Fruit fly (Drosophila melanogaster) whole organism, embryonic: ENCODE data around the gene AANATL7.

ENCODE experiments used
- Ada2b ChIP-seq: fragments of 200-800 bp; sonication (Bioruptor generic); IDR thresholded peaks from 2 replicates; pipeline ENCODE4 v1.3.6; 2022; ENCODE audit warnings: missing biosample characterization, missing genetic modification characterization
- Atf-2 ChIP-seq: fragments of 200-800 bp; sonication (Bioruptor generic); optimal IDR thresholded peaks from 2 replicates; lab custom pipeline; 2016; ENCODE audit warnings: missing biosample characterization, missing genetic modification characterization
- Bdp1 ChIP-seq: fragments of 200-800 bp; sonication (Bioruptor generic); optimal IDR thresholded peaks from 3 replicates; lab custom pipeline; 2016; ENCODE audit warnings: missing biosample characterization, missing genetic modification characterization
- Blimp-1 ChIP-seq: fragments of 200-800 bp; sonication (Bioruptor generic); optimal IDR thresholded peaks from 3 replicates; lab custom pipeline; 2018; ENCODE audit warnings: missing biosample characterization, missing genetic modification characterization, mild to moderate bottlenecking, moderate library complexity, missing genetic modification reagents
- CG10431 ChIP-seq: fragments of 200-800 bp; sonication (Bioruptor generic); optimal IDR thresholded peaks from 3 replicates; lab custom pipeline; 2018; ENCODE audit warnings: missing biosample characterization, mild to moderate bottlenecking, missing genetic modification characterization
- CG11456 ChIP-seq: fragments of 200-800 bp; sonication (Bioruptor generic); IDR thresholded peaks from 3 replicates; pipeline ENCODE4 v1.3.6; 2022; ENCODE audit warnings: missing biosample characterization, missing genetic modification characterization
- CG12769 ChIP-seq: fragments of 200-800 bp; sonication (Bioruptor generic); optimal IDR thresholded peaks from 2 replicates; lab custom pipeline; 2019; ENCODE audit warnings: missing biosample characterization, mild to moderate bottlenecking, missing genetic modification characterization, moderate library complexity
- CG15479 ChIP-seq: fragments of 200-800 bp; sonication (Bioruptor generic); optimal IDR thresholded peaks from 3 replicates; lab custom pipeline; 2019; ENCODE audit warnings: missing biosample characterization, mild to moderate bottlenecking, missing genetic modification characterization, moderate library complexity
- CG16779 ChIP-seq: fragments of 200-800 bp; sonication (Bioruptor generic); IDR thresholded peaks from 2 replicates; pipeline ENCODE4 v1.3.6; 2022; ENCODE audit warnings: missing biosample characterization, missing genetic modification characterization
- CG17612 ChIP-seq: fragments of 200-800 bp; sonication (Bioruptor generic); IDR thresholded peaks from 2 replicates; pipeline ENCODE4 v1.3.6; 2022; ENCODE audit warnings: missing biosample characterization, missing genetic modification characterization
- CG17802 ChIP-seq: fragments of 200-800 bp; sonication (Bioruptor generic); optimal IDR thresholded peaks from 2 replicates; lab custom pipeline; 2018; ENCODE audit warnings: missing biosample characterization, mild to moderate bottlenecking, missing genetic modification characterization, moderate library complexity
- CG18011 ChIP-seq: fragments of 200-800 bp; sonication (Bioruptor generic); optimal IDR thresholded peaks from 2 replicates; lab custom pipeline; 2017; ENCODE audit warnings: missing biosample characterization, missing genetic modification characterization, mild to moderate bottlenecking, moderate library complexity, missing genotype
- CG18599 ChIP-seq: fragments of 200-800 bp; sonication (Bioruptor generic); optimal IDR thresholded peaks from 3 replicates; lab custom pipeline; 2017; ENCODE audit warnings: missing biosample characterization, missing genetic modification characterization, mild to moderate bottlenecking, moderate library complexity, missing genetic modification reagents
- CG2129 ChIP-seq: fragments of 200-800 bp; sonication (Bioruptor generic); IDR thresholded peaks from 2 replicates; pipeline ENCODE4 v1.3.6; 2022; ENCODE audit warnings: missing biosample characterization, missing genetic modification characterization; ENCODE audit not compliant: partially characterized antibody
- CG2199 ChIP-seq: fragments of 200-800 bp; sonication (Bioruptor generic); IDR thresholded peaks from 3 replicates; pipeline ENCODE4 v1.3.6; 2022; ENCODE audit warnings: missing biosample characterization, missing genetic modification characterization
- CG30431 ChIP-seq: fragments of 200-800 bp; sonication (Bioruptor generic); optimal IDR thresholded peaks from 2 replicates; lab custom pipeline; 2017; ENCODE audit warnings: missing biosample characterization, missing genetic modification characterization
- CG31224 ChIP-seq: fragments of 200-800 bp; sonication (Bioruptor generic); IDR thresholded peaks from 2 replicates; pipeline ENCODE4 v1.3.6; 2022; ENCODE audit warnings: missing biosample characterization, missing genetic modification characterization
- CG31365 ChIP-seq: fragments of 200-800 bp; sonication (Bioruptor generic); optimal IDR thresholded peaks from 2 replicates; lab custom pipeline; 2018; ENCODE audit warnings: missing biosample characterization, mild to moderate bottlenecking, missing genetic modification characterization
- CG34422 ChIP-seq: fragments of 200-800 bp; sonication (Bioruptor generic); IDR thresholded peaks from 3 replicates; pipeline ENCODE4 v1.3.6; 2022; ENCODE audit warnings: missing biosample characterization, missing genetic modification characterization
- CG3995 ChIP-seq: fragments of 200-800 bp; sonication (Bioruptor generic); optimal IDR thresholded peaks from 3 replicates; lab custom pipeline; 2016; ENCODE audit warnings: missing biosample characterization, missing genetic modification characterization
- CG7357 ChIP-seq: fragments of 200-800 bp; sonication (Bioruptor generic); IDR thresholded peaks from 3 replicates; pipeline ENCODE4 v1.3.6; 2022; ENCODE audit warnings: missing biosample characterization, missing genetic modification characterization
- CG8359 ChIP-seq: fragments of 200-800 bp; sonication (Bioruptor generic); optimal IDR thresholded peaks from 2 replicates; lab custom pipeline; 2017; ENCODE audit warnings: missing biosample characterization, mild to moderate bottlenecking, missing genetic modification characterization, borderline replicate concordance
- CG8388 ChIP-seq: fragments of 200-800 bp; sonication (Bioruptor generic); optimal IDR thresholded peaks from 2 replicates; lab custom pipeline; 2019; ENCODE audit warnings: missing biosample characterization, mild to moderate bottlenecking, missing genetic modification characterization, moderate library complexity
- CG9437 ChIP-seq: fragments of 200-800 bp; sonication (Bioruptor generic); optimal IDR thresholded peaks from 2 replicates; lab custom pipeline; 2018; ENCODE audit warnings: missing biosample characterization, mild to moderate bottlenecking, missing genetic modification characterization
- Dfd ChIP-seq, 2 experiments: fragments of >200 bp; optimal IDR thresholded peaks; 2 replicates each; lab custom pipeline; 2017; ENCODE audit warnings: missing biosample characterization in 2 of 2, missing genetic modification characterization in 2 of 2
- Doc2 ChIP-seq: fragments of 200-800 bp; sonication (Bioruptor generic); IDR thresholded peaks from 2 replicates; pipeline ENCODE4 v1.3.6; 2022; ENCODE audit warnings: missing biosample characterization, missing genetic modification characterization
- Dref ChIP-seq: fragments of 200-800 bp; sonication (Bioruptor generic); IDR thresholded peaks from 2 replicates; pipeline ENCODE4 v1.3.6; 2022; ENCODE audit warnings: missing biosample characterization, missing genetic modification characterization
- Elba2 ChIP-seq: fragments of 200-800 bp; sonication (Bioruptor generic); optimal IDR thresholded peaks from 3 replicates; lab custom pipeline; 2016; ENCODE audit warnings: missing biosample characterization, missing genetic modification characterization
- Hey ChIP-seq: fragments of 200-800 bp; sonication (Bioruptor generic); optimal IDR thresholded peaks from 3 replicates; lab custom pipeline; 2018; ENCODE audit warnings: missing biosample characterization, mild to moderate bottlenecking, missing genetic modification characterization
- Lim3 ChIP-seq: fragments of 200-800 bp; sonication (Bioruptor generic); IDR thresholded peaks from 2 replicates; pipeline ENCODE4 v1.3.6; 2022; ENCODE audit warnings: missing biosample characterization, missing genetic modification characterization
- Ptx1 ChIP-seq: fragments of 200-800 bp; sonication (Bioruptor generic); IDR thresholded peaks from 2 replicates; pipeline ENCODE4 v1.3.6; 2022; ENCODE audit warnings: missing biosample characterization, missing genetic modification characterization
- Ssrp ChIP-seq: fragments of 200-800 bp; sonication (Bioruptor generic); optimal IDR thresholded peaks from 2 replicates; lab custom pipeline; 2018; ENCODE audit warnings: missing biosample characterization, mild to moderate bottlenecking, missing genetic modification characterization, moderate library complexity
- ase ChIP-seq: fragments of 200-800 bp; sonication (Bioruptor generic); IDR thresholded peaks from 3 replicates; pipeline ENCODE4 v1.3.6; 2022; ENCODE audit warnings: missing biosample characterization, missing genetic modification characterization
- bigmax ChIP-seq: fragments of 200-800 bp; sonication (Bioruptor generic); optimal IDR thresholded peaks from 2 replicates; lab custom pipeline; 2018; ENCODE audit warnings: missing biosample characterization, mild to moderate bottlenecking, missing genetic modification characterization
- bsh ChIP-seq, 2 experiments: fragments of 200-800 bp; sonication (Bioruptor generic); optimal IDR thresholded peaks; 2 replicates each; lab custom pipeline; 2017 to 2018; ENCODE audit warnings: mild to moderate bottlenecking in 2 of 2, missing biosample characterization in 2 of 2, missing genetic modification characterization in 2 of 2, moderate library complexity in 1 of 2
- caup ChIP-seq: fragments of 200-800 bp; sonication (Bioruptor generic); optimal IDR thresholded peaks from 3 replicates; lab custom pipeline; 2017; ENCODE audit warnings: missing biosample characterization, mild to moderate bottlenecking, missing genetic modification characterization, moderate library complexity; ENCODE audit not compliant: severe bottlenecking
- croc ChIP-seq: fragments of 200-800 bp; sonication (Bioruptor generic); conservative IDR thresholded peaks from 3 replicates; pipeline ENCODE4 v1.3.6; 2022; ENCODE audit warnings: missing biosample characterization, missing genetic modification characterization
- dm ChIP-seq: fragments of 200-800 bp; sonication (Bioruptor generic); optimal IDR thresholded peaks from 3 replicates; lab custom pipeline; 2016; ENCODE audit warnings: missing biosample characterization, missing genetic modification characterization
- ind ChIP-seq: fragments of 200-800 bp; sonication (Bioruptor generic); optimal IDR thresholded peaks from 3 replicates; lab custom pipeline; 2016; ENCODE audit warnings: missing biosample characterization, missing genetic modification characterization
- inv ChIP-seq: fragments of 200-800 bp; sonication (Bioruptor generic); IDR thresholded peaks from 2 replicates; pipeline ENCODE4 v1.3.6; 2022; ENCODE audit warnings: missing biosample characterization, missing genetic modification characterization; ENCODE audit not compliant: partially characterized antibody
- nerfin-1 ChIP-seq: fragments of 200-800 bp; sonication (Bioruptor generic); optimal IDR thresholded peaks from 3 replicates; lab custom pipeline; 2019; ENCODE audit warnings: missing biosample characterization, mild to moderate bottlenecking, missing genetic modification characterization, moderate library complexity
- oc ChIP-seq: fragments of 200-800 bp; sonication (Bioruptor generic); optimal IDR thresholded peaks from 2 replicates; lab custom pipeline; 2018; ENCODE audit warnings: missing biosample characterization, mild to moderate bottlenecking, missing genetic modification characterization, moderate library complexity
- peb ChIP-seq: fragments of 200-800 bp; sonication (Bioruptor generic); IDR thresholded peaks from 2 replicates; pipeline ENCODE4 v1.3.6; 2022; ENCODE audit warnings: missing biosample characterization, missing genetic modification characterization
- sim ChIP-seq: fragments of 200-800 bp; sonication (Bioruptor generic); IDR thresholded peaks from 2 replicates; pipeline ENCODE4 v1.3.6; 2022; ENCODE audit warnings: missing biosample characterization, missing genetic modification characterization
- slp2 ChIP-seq: fragments of 200-800 bp; sonication (Bioruptor generic); optimal IDR thresholded peaks from 2 replicates; lab custom pipeline; 2016; ENCODE audit warnings: missing biosample characterization, missing genetic modification characterization
- sna ChIP-seq: fragments of 200-800 bp; sonication (Bioruptor generic); IDR thresholded peaks from 2 replicates; pipeline ENCODE4 v1.3.6; 2022; ENCODE audit warnings: missing biosample characterization, missing genetic modification characterization; ENCODE audit not compliant: partially characterized antibody
- sqz ChIP-seq: fragments of 200-800 bp; sonication (Bioruptor generic); optimal IDR thresholded peaks from 3 replicates; lab custom pipeline; 2018; ENCODE audit warnings: missing biosample characterization, mild to moderate bottlenecking, missing genetic modification characterization
- unpg ChIP-seq: fragments of 200-800 bp; sonication (Bioruptor generic); optimal IDR thresholded peaks from 3 replicates; lab custom pipeline; 2018; ENCODE audit warnings: missing biosample characterization, mild to moderate bottlenecking, missing genetic modification characterization, moderate library complexity
- vfl ChIP-seq: fragments of 200-800 bp; sonication (Bioruptor generic); optimal IDR thresholded peaks from 2 replicates; lab custom pipeline; 2016; ENCODE audit warnings: missing biosample characterization, missing genetic modification characterization
- wek ChIP-seq: fragments of 200-800 bp; sonication (Bioruptor generic); optimal IDR thresholded peaks from 3 replicates; lab custom pipeline; 2018; ENCODE audit warnings: missing biosample characterization, mild to moderate bottlenecking, missing genetic modification characterization, moderate library complexity

The AANATL7 gene

dm6 chrX:2619651-2620050 lies 38.9 kb downstream of the AANATL7 start, which contains the start of the genes Tsp3A and Seipin (continued):
- TF ChIP-seq Dfd (GFP tag; optimal IDR thresholded peaks at IDR 0.05; lab: Kevin White, UChicago) (no peak), CG8388 (GFP tag; lab: Kevin White, UChicago) (peak; percentile 59), Bdp1 (GFP tag; lab: Kevin White, UChicago) (peak; percentile 47), inv (GFP tag; lab: Robert Waterston, UW) (no peak; the same call in 1 of the 2 replicates), Atf-2 (peak; percentile 64), CG2199 (GFP tag; lab: Robert Waterston, UW) (0 out of 3 replicates have a peak, but pooled peaks have one; percentile 52), CG8359 (GFP tag; lab: Kevin White, UChicago) (peak; percentile 31), unpg (GFP tag; lab: Kevin White, UChicago) (peak; percentile 88), peb (GFP tag; lab: Robert Waterston, UW) (peak; percentile 59; the same call in 1 of the 2 replicates), sna (peak; percentile 44), bsh (GFP tag; optimal IDR thresholded peaks at IDR 0.05; lab: Kevin White, UChicago) (peak; percentile 68 to 78), sim (GFP tag; lab: Robert Waterston, UW) (peak; percentile 47; the same call in 1 of the 2 replicates), CG18599 (GFP tag; lab: Kevin White, UChicago) (peak; percentile 96), vfl (GFP tag; lab: Kevin White, UChicago) (peak; percentile 54), CG11456 (GFP tag; lab: Robert Waterston, UW) (peak; percentile 94), CG10431 (peak; percentile 5), CG16779 (GFP tag; lab: Robert Waterston, UW) (peak; percentile 92), Elba2 (GFP tag; lab: Kevin White, UChicago) (no peak), CG31224 (GFP tag; lab: Robert Waterston, UW) (peak; percentile 71), CG17612 (peak; percentile 73), CG9437 (peak; percentile 52), Lim3 (no peak), Ada2b (peak; percentile 78), ind (GFP tag; lab: Kevin White, UChicago) (peak; percentile 86), CG17802 (peak; percentile 54), Doc2 (no peak), CG15479 (GFP tag; lab: Kevin White, UChicago) (peak; percentile 18), bigmax (no peak), Ptx1 (GFP tag; lab: Robert Waterston, UW) (peak; percentile 87), oc (tag; lab: Kevin White, UChicago) (no peak), CG7357 (GFP tag; lab: Robert Waterston, UW) (peak; percentile 73), dm (GFP tag; lab: Kevin White, UChicago) (peak; percentile 73), CG34422 (peak; percentile 94), croc (GFP tag; lab: Robert Waterston, UW) (peak; percentile 36; the same call in 2 of the 3 replicates), caup (peak; percentile 89), ase (GFP tag; lab: Robert Waterston, UW) (peak; percentile 88), CG3995 (peak; percentile 71), CG30431 (GFP tag; lab: Kevin White, UChicago) (peak; percentile 61), Hey (peak; percentile 44), CG18011 (peak; percentile 67), CG31365 (tag; lab: Kevin White, UChicago) (peak; percentile 80), Ssrp (tag; lab: Kevin White, UChicago) (peak; percentile 46), CG12769 (tag; lab: Kevin White, UChicago) (no peak), nerfin-1 (peak; percentile 67), wek (GFP tag; lab: Kevin White, UChicago) (peak; percentile 64), Dref (GFP tag; lab: Robert Waterston, UW) (peak; percentile 65), Blimp-1 (peak; percentile 65), slp2 (GFP tag; lab: Kevin White, UChicago) (peak; percentile 75), sqz (GFP tag; lab: Kevin White, UChicago) (no peak), CG2129 (GFP tag; lab: Robert Waterston, UW) (no peak)
